Fruit fly (Drosophila melanogaster) whole organism, embryonic: ENCODE data around the gene Ugt35A1.

Experiments
- Asciz ChIP-seq: fragments of 200-800 bp; sonication (Bioruptor generic); optimal IDR thresholded peaks from 2 replicates; lab custom pipeline; 2017; ENCODE audit warnings: missing biosample characterization, mild to moderate bottlenecking, missing genetic modification characterization, missing genetic modification reagents
- Bgb ChIP-seq: fragments of 200-800 bp; sonication (Bioruptor generic); IDR thresholded peaks from 2 replicates; pipeline ENCODE4 v1.3.6; 2022; ENCODE audit warnings: missing biosample characterization, missing genetic modification characterization; ENCODE audit not compliant: partially characterized antibody
- CG10147 ChIP-seq: fragments of 200-800 bp; sonication (Bioruptor generic); optimal IDR thresholded peaks from 2 replicates; lab custom pipeline; 2019; ENCODE audit warnings: missing biosample characterization, mild to moderate bottlenecking, missing genetic modification characterization, moderate library complexity
- CG10209 ChIP-seq: fragments of 200-800 bp; sonication (Bioruptor generic); optimal IDR thresholded peaks from 3 replicates; lab custom pipeline; 2017; ENCODE audit warnings: missing biosample characterization, mild to moderate bottlenecking, missing genetic modification characterization, missing genetic modification reagents
- CG10267 ChIP-seq: fragments of 200-800 bp; sonication (Bioruptor generic); optimal IDR thresholded peaks from 2 replicates; lab custom pipeline; 2018; ENCODE audit warnings: missing biosample characterization, mild to moderate bottlenecking, missing genetic modification characterization, moderate library complexity
- CG10431 ChIP-seq: fragments of 200-800 bp; sonication (Bioruptor generic); optimal IDR thresholded peaks from 3 replicates; lab custom pipeline; 2018; ENCODE audit warnings: missing biosample characterization, mild to moderate bottlenecking, missing genetic modification characterization
- CG10462 ChIP-seq: fragments of 200-800 bp; sonication (Bioruptor generic); optimal IDR thresholded peaks from 2 replicates; lab custom pipeline; 2016; ENCODE audit warnings: missing biosample characterization, missing genetic modification characterization
- CG10654 ChIP-seq: fragments of 200-800 bp; sonication (Bioruptor generic); optimal IDR thresholded peaks from 2 replicates; lab custom pipeline; 2016; ENCODE audit warnings: missing biosample characterization, missing genetic modification characterization
- CG11247 ChIP-seq: fragments of 200-800 bp; sonication (Bioruptor generic); IDR thresholded peaks from 2 replicates; pipeline ENCODE4 v1.3.6; 2022; ENCODE audit warnings: missing biosample characterization, missing genetic modification characterization
- CG1233 ChIP-seq: fragments of 200-800 bp; sonication (Bioruptor generic); optimal IDR thresholded peaks from 4 replicates; lab custom pipeline; 2018; ENCODE audit warnings: missing biosample characterization, mild to moderate bottlenecking, missing genetic modification characterization
- CG13894 ChIP-seq: fragments of 200-800 bp; sonication (Bioruptor generic); optimal IDR thresholded peaks from 3 replicates; lab custom pipeline; 2018; ENCODE audit warnings: missing biosample characterization, mild to moderate bottlenecking, missing genetic modification characterization, moderate library complexity
- CG14014 ChIP-seq: fragments of 200-800 bp; sonication (Bioruptor generic); IDR thresholded peaks from 2 replicates; pipeline ENCODE4 v1.3.6; 2022; ENCODE audit warnings: missing biosample characterization, missing genetic modification characterization
- CG14050 ChIP-seq: fragments of 200-800 bp; sonication (Bioruptor generic); IDR thresholded peaks from 3 replicates; pipeline ENCODE4 v1.3.6; 2022; ENCODE audit warnings: missing biosample characterization, missing genetic modification characterization
- CG17568 ChIP-seq: fragments of 200-800 bp; sonication (Bioruptor generic); optimal IDR thresholded peaks from 2 replicates; lab custom pipeline; 2018; ENCODE audit warnings: missing biosample characterization, mild to moderate bottlenecking, missing genetic modification characterization, moderate library complexity
- CG17612 ChIP-seq: fragments of 200-800 bp; sonication (Bioruptor generic); IDR thresholded peaks from 2 replicates; pipeline ENCODE4 v1.3.6; 2022; ENCODE audit warnings: missing biosample characterization, missing genetic modification characterization
- CG17912 ChIP-seq: fragments of 200-800 bp; sonication (Bioruptor generic); optimal IDR thresholded peaks from 2 replicates; lab custom pipeline; 2018; ENCODE audit warnings: missing biosample characterization, mild to moderate bottlenecking, missing genetic modification characterization
- CG2875 ChIP-seq: fragments of 200-800 bp; sonication (Bioruptor generic); optimal IDR thresholded peaks from 2 replicates; lab custom pipeline; 2017; ENCODE audit warnings: missing biosample characterization, mild to moderate bottlenecking, missing genetic modification characterization, missing genetic modification reagents
- CG32767 ChIP-seq: fragments of 200-800 bp; sonication (Bioruptor generic); IDR thresholded peaks from 2 replicates; pipeline ENCODE4 v1.3.6; 2022; ENCODE audit warnings: missing biosample characterization, missing genetic modification characterization
- CG9609 ChIP-seq: fragments of 200-800 bp; sonication (Bioruptor generic); optimal IDR thresholded peaks from 3 replicates; lab custom pipeline; 2016; ENCODE audit warnings: missing biosample characterization, missing genetic modification characterization
- Camta ChIP-seq: fragments of 200-800 bp; sonication (Bioruptor generic); optimal IDR thresholded peaks from 2 replicates; lab custom pipeline; 2016; ENCODE audit warnings: missing biosample characterization, missing genetic modification characterization
- CkIIα-i1 ChIP-seq: fragments of 200-800 bp; sonication (Bioruptor generic); IDR thresholded peaks from 2 replicates; pipeline ENCODE4 v1.3.6; 2022; ENCODE audit warnings: missing biosample characterization, missing genetic modification characterization
- CoRest ChIP-seq: fragments of 200-800 bp; sonication (Bioruptor generic); optimal IDR thresholded peaks from 3 replicates; lab custom pipeline; 2018; ENCODE audit warnings: missing biosample characterization, mild to moderate bottlenecking, missing genetic modification characterization, moderate library complexity
- Deaf1 ChIP-seq: fragments of 200-800 bp; optimal IDR thresholded peaks from 3 replicates; lab custom pipeline; 2019; ENCODE audit warnings: missing biosample characterization, mild to moderate bottlenecking, missing genetic modification characterization, moderate library complexity
- Dip2 ChIP-seq: fragments of 200-800 bp; sonication (Bioruptor generic); IDR thresholded peaks from 2 replicates; pipeline ENCODE4 v1.3.6; 2022; ENCODE audit warnings: missing biosample characterization, missing genetic modification characterization
- Dip3 ChIP-seq: fragments of 200-800 bp; sonication (Bioruptor generic); optimal IDR thresholded peaks from 3 replicates; lab custom pipeline; 2016; ENCODE audit warnings: missing biosample characterization, missing genetic modification characterization
- Doc3 ChIP-seq: fragments of 200-800 bp; sonication (Bioruptor generic); IDR thresholded peaks from 3 replicates; pipeline ENCODE4 v1.3.6; 2022; ENCODE audit warnings: missing biosample characterization, missing genetic modification characterization; ENCODE audit not compliant: partially characterized antibody
- E2f1 ChIP-seq: fragments of 200-800 bp; sonication (Bioruptor generic); IDR thresholded peaks from 2 replicates; pipeline ENCODE4 v1.3.6; 2022; ENCODE audit warnings: missing biosample characterization, missing genetic modification characterization
- Ets97D ChIP-seq: fragments of 200-800 bp; sonication (Bioruptor generic); optimal IDR thresholded peaks from 3 replicates; lab custom pipeline; 2016; ENCODE audit warnings: missing biosample characterization, missing genetic modification characterization
- GATAe ChIP-seq: fragments of 200-800 bp; sonication (Bioruptor generic); conservative IDR thresholded peaks from 2 replicates; pipeline ENCODE4 v1.3.6; 2022; ENCODE audit warnings: missing biosample characterization, missing genetic modification characterization
- Gsc ChIP-seq: fragments of 200-800 bp; sonication (Bioruptor generic); IDR thresholded peaks from 2 replicates; pipeline ENCODE4 v1.3.6; 2022; ENCODE audit warnings: missing biosample characterization, missing genetic modification characterization
- H15 ChIP-seq: fragments of 200-800 bp; sonication (Bioruptor generic); IDR thresholded peaks from 3 replicates; pipeline ENCODE4 v1.3.6; 2022; ENCODE audit warnings: missing biosample characterization, missing genetic modification characterization
- HLH54F ChIP-seq: fragments of 200-800 bp; sonication (Bioruptor generic); optimal IDR thresholded peaks from 3 replicates; lab custom pipeline; 2016; ENCODE audit warnings: missing biosample characterization, missing genetic modification characterization
- Lhr ChIP-seq: fragments of 200-800 bp; sonication (Bioruptor generic); optimal IDR thresholded peaks from 3 replicates; lab custom pipeline; 2017; ENCODE audit warnings: mild to moderate bottlenecking, missing biosample characterization, missing genetic modification reagents, missing genetic modification characterization
- Oaz ChIP-seq: fragments of 200-800 bp; sonication (Bioruptor generic); IDR thresholded peaks from 2 replicates; pipeline ENCODE4 v1.3.6; 2022; ENCODE audit warnings: missing biosample characterization, missing genetic modification characterization
- Opbp ChIP-seq: fragments of 200-800 bp; sonication (Bioruptor generic); IDR thresholded peaks from 3 replicates; pipeline ENCODE4 v1.3.6; 2022; ENCODE audit warnings: missing biosample characterization, missing genetic modification characterization; ENCODE audit not compliant: partially characterized antibody
- Poxn ChIP-seq: fragments of 200-800 bp; sonication (Bioruptor generic); IDR thresholded peaks from 2 replicates; pipeline ENCODE4 v1.3.6; 2022; ENCODE audit warnings: missing biosample characterization, missing genetic modification characterization
- caup ChIP-seq: fragments of 200-800 bp; sonication (Bioruptor generic); optimal IDR thresholded peaks from 3 replicates; lab custom pipeline; 2017; ENCODE audit warnings: missing biosample characterization, mild to moderate bottlenecking, missing genetic modification characterization, moderate library complexity; ENCODE audit not compliant: severe bottlenecking
- dimm ChIP-seq: fragments of 200-800 bp; sonication (Bioruptor generic); IDR thresholded peaks from 2 replicates; pipeline ENCODE4 v1.3.6; 2022; ENCODE audit warnings: missing biosample characterization, missing genetic modification characterization
- ewg ChIP-seq: fragments of 200-800 bp; sonication (Bioruptor generic); optimal IDR thresholded peaks from 3 replicates; lab custom pipeline; 2017; ENCODE audit warnings: mild to moderate bottlenecking, missing biosample characterization, missing genetic modification reagents, missing genetic modification characterization
- fd3F ChIP-seq: fragments of 200-800 bp; sonication (Bioruptor generic); optimal IDR thresholded peaks from 2 replicates; lab custom pipeline; 2018; ENCODE audit warnings: missing biosample characterization, mild to moderate bottlenecking, missing genetic modification characterization, moderate library complexity
- klu ChIP-seq: fragments of 200-800 bp; sonication (Bioruptor generic); IDR thresholded peaks from 2 replicates; pipeline ENCODE4 v1.3.6; 2022; ENCODE audit warnings: missing biosample characterization, missing genetic modification characterization
- lab ChIP-seq: fragments of 200-800 bp; sonication (Bioruptor generic); optimal IDR thresholded peaks from 3 replicates; lab custom pipeline; 2017; ENCODE audit warnings: missing biosample characterization, missing genetic modification characterization, mild to moderate bottlenecking, moderate library complexity, missing genetic modification reagents
- maf-S ChIP-seq: fragments of 200-800 bp; sonication (Bioruptor generic); optimal IDR thresholded peaks from 2 replicates; lab custom pipeline; 2016; ENCODE audit warnings: missing biosample characterization, missing genetic modification characterization
- phol ChIP-seq: fragments of 200-800 bp; sonication (Bioruptor generic); optimal IDR thresholded peaks from 3 replicates; lab custom pipeline; 2018; ENCODE audit warnings: missing biosample characterization, mild to moderate bottlenecking, missing genetic modification characterization, moderate library complexity
- ranshi ChIP-seq: fragments of 200-800 bp; sonication (Bioruptor generic); IDR thresholded peaks from 2 replicates; pipeline ENCODE4 v1.3.6; 2022; ENCODE audit warnings: missing biosample characterization, missing genetic modification characterization
- rib ChIP-seq: fragments of 200-800 bp; sonication (Bioruptor generic); IDR thresholded peaks from 2 replicates; pipeline ENCODE4 v1.3.6; 2022; ENCODE audit warnings: missing biosample characterization, missing genetic modification characterization
- sd ChIP-seq: fragments of 200-800 bp; sonication (Bioruptor generic); optimal IDR thresholded peaks from 3 replicates; lab custom pipeline; 2018; ENCODE audit warnings: missing biosample characterization, mild to moderate bottlenecking, missing genetic modification characterization, moderate library complexity
- sens-2 ChIP-seq: fragments of 200-800 bp; sonication (Bioruptor generic); IDR thresholded peaks from 2 replicates; pipeline ENCODE4 v1.3.6; 2022; ENCODE audit warnings: missing biosample characterization, missing genetic modification characterization
- toy ChIP-seq: fragments of 200-800 bp; sonication (Bioruptor generic); IDR thresholded peaks from 2 replicates; pipeline ENCODE4 v1.3.6; 2022; ENCODE audit warnings: missing biosample characterization, missing genetic modification characterization

Gene Ugt35A1

DNA sequence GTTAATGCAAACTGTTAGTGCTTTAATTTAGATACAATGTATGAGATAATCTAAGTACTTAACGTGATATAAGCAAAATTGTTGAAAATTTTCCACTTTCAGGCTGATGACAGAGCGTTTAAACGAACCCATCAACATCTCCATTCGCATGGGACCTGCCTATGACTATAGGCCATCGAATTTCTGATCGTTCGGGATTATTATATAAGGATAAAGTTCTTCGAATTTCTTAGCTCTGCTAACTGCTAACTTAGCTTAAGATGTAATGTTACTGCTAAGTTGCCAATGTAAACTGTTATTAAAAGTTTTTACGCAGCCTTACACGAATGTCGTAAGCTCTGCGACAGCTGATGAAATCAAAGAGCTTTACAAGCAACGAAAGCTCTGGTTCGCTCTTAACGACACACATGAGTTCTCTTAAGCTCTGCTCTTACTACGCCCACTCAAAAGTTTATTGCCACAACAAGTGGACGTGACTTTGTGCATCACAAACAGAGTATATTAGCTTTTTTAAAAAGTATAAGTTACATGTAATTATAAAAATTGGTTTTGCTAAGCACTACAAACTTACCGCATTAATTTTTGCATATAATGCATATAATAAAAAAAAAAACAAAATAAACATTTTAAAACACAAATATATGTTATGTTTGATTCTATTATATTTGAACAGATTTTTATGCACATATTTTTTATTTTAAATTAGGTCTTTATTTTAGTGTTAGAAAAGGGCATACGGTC, 24.4 kb upstream of the Ugt35A1 start (continued):
- TF ChIP-seq CG11247, result peak; percentile 97
- peak; percentile 97 for TF ChIP-seq ewg (GFP tag; lab: Kevin White, UChicago)
- TF ChIP-seq maf-S, result peak; percentile 81
- peak; percentile 99 for TF ChIP-seq klu
- peak; percentile 93 for TF ChIP-seq toy (GFP tag; lab: Robert Waterston, UW)
- TF ChIP-seq Asciz (GFP tag; lab: Kevin White, UChicago), result peak; percentile 99
- TF ChIP-seq Opbp (GFP tag; lab: Robert Waterston, UW), result no peak
- peak; percentile 76 for TF ChIP-seq Deaf1 (tag; lab: Kevin White, UChicago)
- TF ChIP-seq CG17912 (GFP tag; lab: Kevin White, UChicago), result peak; percentile 85
- TF ChIP-seq CG9609, result peak; percentile 88
- TF ChIP-seq rib, result peak; percentile 98
- peak; percentile 51; the same call in 1 of the 2 replicates for TF ChIP-seq Bgb
- TF ChIP-seq CG32767 (GFP tag; lab: Robert Waterston, UW), result peak; percentile 99
- peak; percentile 96 for TF ChIP-seq CG2875 (GFP tag; lab: Kevin White, UChicago)
- peak; percentile 98 for TF ChIP-seq fd3F (GFP tag; lab: Kevin White, UChicago)
- peak; percentile 94 for TF ChIP-seq Poxn (GFP tag; lab: Robert Waterston, UW)
- no peak for TF ChIP-seq Doc3 (GFP tag; lab: Robert Waterston, UW)
- peak; percentile 87 for TF ChIP-seq CkIIα-i1 (GFP tag; lab: Robert Waterston, UW)
- TF ChIP-seq ranshi (GFP tag; lab: Robert Waterston, UW), result peak; percentile 97
- peak; percentile 98 for TF ChIP-seq caup (GFP tag; lab: Kevin White, UChicago)
- TF ChIP-seq H15 (GFP tag; lab: Robert Waterston, UW), result peak; percentile 97
- peak; percentile 98 for TF ChIP-seq GATAe (GFP tag; lab: Robert Waterston, UW)
- TF ChIP-seq Dip3 (GFP tag; lab: Kevin White, UChicago), result peak; percentile 88
- peak; percentile 95 for TF ChIP-seq Gsc (GFP tag; lab: Robert Waterston, UW)
- peak; percentile 99 for TF ChIP-seq CG1233 (GFP tag; lab: Kevin White, UChicago)
- peak; percentile 99 for TF ChIP-seq phol (tag; lab: Kevin White, UChicago)
- peak; percentile 96 for TF ChIP-seq CG10267 (tag; lab: Kevin White, UChicago)
- peak; percentile 93 for TF ChIP-seq Lhr (GFP tag; lab: Kevin White, UChicago)
- TF ChIP-seq CG14014 (GFP tag; lab: Robert Waterston, UW), result peak; percentile 98
- TF ChIP-seq dimm (GFP tag; lab: Robert Waterston, UW), result peak; percentile 94
- peak; percentile 94 for TF ChIP-seq sd (tag; lab: Kevin White, UChicago)
- peak; percentile 99 for TF ChIP-seq CG10147
- peak; percentile 91 for TF ChIP-seq CG10462 (GFP tag; lab: Kevin White, UChicago)
- TF ChIP-seq CG10654 (GFP tag; lab: Kevin White, UChicago), result peak; percentile 97
- peak; percentile 80 for TF ChIP-seq Dip2 (GFP tag; lab: Robert Waterston, UW)
- peak; percentile 97 for TF ChIP-seq CG14050 (GFP tag; lab: Robert Waterston, UW)
- TF ChIP-seq CG17612, result peak; percentile 95
- TF ChIP-seq sens-2 (GFP tag; lab: Robert Waterston, UW), result peak; percentile 82
- peak; percentile 97 for TF ChIP-seq CG10431 (GFP tag; lab: Kevin White, UChicago)
- TF ChIP-seq Oaz (GFP tag; lab: Robert Waterston, UW), result peak; percentile 97
- peak; percentile 89 for TF ChIP-seq Camta (GFP tag; lab: Kevin White, UChicago)
- TF ChIP-seq E2f1 (GFP tag; lab: Robert Waterston, UW), result peak; percentile 98
- TF ChIP-seq CG17568 (GFP tag; lab: Kevin White, UChicago), result peak; percentile 91
- TF ChIP-seq Ets97D, result peak; percentile 85
- peak; percentile 98 for TF ChIP-seq CG13894 (tag; lab: Kevin White, UChicago)
- TF ChIP-seq CoRest (tag; lab: Kevin White, UChicago), result peak; percentile 100
- TF ChIP-seq lab (GFP tag; lab: Kevin White, UChicago), result peak; percentile 99
- TF ChIP-seq HLH54F, result peak; percentile 92
- peak; percentile 99 for TF ChIP-seq CG10209 (GFP tag; lab: Kevin White, UChicago)
